Worm (Caenorhabditis elegans): ENCODE measurements around the gene ZK632.9.

DNA sequence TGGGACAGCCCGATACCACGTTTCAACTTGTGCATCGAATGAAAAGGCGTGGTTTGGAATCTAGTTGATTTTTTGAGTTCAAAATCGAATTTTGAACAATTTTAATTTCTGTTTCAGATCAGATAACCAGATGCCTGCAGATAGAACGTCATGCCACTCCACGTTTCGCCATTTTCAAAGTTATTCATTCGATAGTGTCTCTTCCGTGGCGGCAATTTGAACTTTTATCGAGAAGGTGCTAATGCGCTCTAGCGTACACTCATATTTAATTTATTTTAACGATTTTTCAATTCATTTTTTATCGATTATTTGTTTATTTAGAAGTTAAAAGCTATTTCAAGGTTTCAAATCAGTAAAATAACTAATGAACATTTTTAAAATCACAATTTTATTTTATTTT lies 49.3 kb downstream of the ZK632.9 start:
- TF ChIP-seq zag-1 (tag; optimal IDR thresholded peaks at IDR 0.05) (no peak), mdl-1 (tag; optimal IDR thresholded peaks at IDR 0.05) (no peak), lin-13 (GFP tag; optimal IDR thresholded peaks at IDR 0.05) (no peak), ceh-82 (tag; optimal IDR thresholded peaks at IDR 0.05) (no peak), ztf-1 (GFP tag; conservative IDR thresholded peaks at IDR 0.05) (no peak), elt-3 (tag; optimal IDR thresholded peaks at IDR 0.05) (no peak), fos-1 (tag; optimal IDR thresholded peaks at IDR 0.05) (no peak), unc-62 (GFP tag; optimal IDR thresholded peaks at IDR 0.05) (no peak), nhr-11 (tag; optimal IDR thresholded peaks at IDR 0.05) (no peak), egl-27 (tag; optimal IDR thresholded peaks at IDR 0.05) (no peak), ama-1 (optimal IDR thresholded peaks at IDR 0.05) (no peak), dmd-4 (tag; optimal IDR thresholded peaks at IDR 0.05) (no peak), R02D3.7 (tag; optimal IDR thresholded peaks at IDR 0.05) (no peak), elt-1 (tag; optimal IDR thresholded peaks at IDR 0.05) (no peak)

Data from whole organism, L2 larva.